Worm (Caenorhabditis elegans) whole organism, L3 larva: ENCODE data around the gene F16G10.11.

Source experiments
- ama-1 ChIP-seq: fragments of 150-350 bp; optimal IDR thresholded peaks from 2 replicates; lab custom pipeline; 2018
- egl-27 ChIP-seq: sonication (generic microtip); optimal IDR thresholded peaks from 4 replicates; lab custom pipeline; 2017; ENCODE audit warnings: missing biosample characterization, missing genetic modification reagents, missing genetic modification characterization
- elt-2 ChIP-seq: sonication (generic microtip); optimal IDR thresholded peaks from 2 replicates; lab custom pipeline; 2016; ENCODE audit warnings: missing genetic modification reagents, mild to moderate bottlenecking, missing genetic modification characterization, missing compliant biosample characterization
- fkh-10 ChIP-seq: sonication (generic microtip); optimal IDR thresholded peaks from 2 replicates; lab custom pipeline; 2017; ENCODE audit warnings: missing biosample characterization, missing genetic modification reagents, missing genetic modification characterization
- fos-1 ChIP-seq: fragments of 150-350 bp; optimal IDR thresholded peaks from 2 replicates; lab custom pipeline; 2014; ENCODE audit warnings: missing biosample characterization, missing genetic modification characterization
- nhr-76 ChIP-seq: fragments of 150-350 bp; sonication (generic microtip); optimal IDR thresholded peaks from 5 replicates; lab custom pipeline; 2014; ENCODE audit warnings: missing biosample characterization, missing genetic modification characterization
- pha-4 ChIP-seq: fragments of 150-350 bp; optimal IDR thresholded peaks from 2 replicates; lab custom pipeline; 2014; ENCODE audit warnings: missing biosample characterization, missing genetic modification reagents, missing genetic modification characterization
- pqm-1 ChIP-seq: fragments of 150-350 bp; optimal IDR thresholded peaks from 2 replicates; lab custom pipeline; 2017; ENCODE audit warnings: missing biosample characterization, missing genetic modification characterization, inconsistent platforms
- snpc-4 ChIP-seq: fragments of 150-350 bp; optimal IDR thresholded peaks from 2 replicates; lab custom pipeline; 2014; ENCODE audit warnings: missing biosample characterization, missing genetic modification characterization
- tbx-2 ChIP-seq: sonication (generic microtip); optimal IDR thresholded peaks from 2 replicates; lab custom pipeline; 2016; ENCODE audit warnings: mild to moderate bottlenecking, missing genetic modification characterization, missing compliant biosample characterization
- ztf-11 ChIP-seq: fragments of 150-350 bp; optimal IDR thresholded peaks from 2 replicates; lab custom pipeline; 2014; ENCODE audit warnings: missing biosample characterization, missing genetic modification characterization
- ztf-4 ChIP-seq: fragments of 150-350 bp; optimal IDR thresholded peaks from 2 replicates; lab custom pipeline; 2014; ENCODE audit warnings: missing biosample characterization, missing genetic modification characterization

DNA sequence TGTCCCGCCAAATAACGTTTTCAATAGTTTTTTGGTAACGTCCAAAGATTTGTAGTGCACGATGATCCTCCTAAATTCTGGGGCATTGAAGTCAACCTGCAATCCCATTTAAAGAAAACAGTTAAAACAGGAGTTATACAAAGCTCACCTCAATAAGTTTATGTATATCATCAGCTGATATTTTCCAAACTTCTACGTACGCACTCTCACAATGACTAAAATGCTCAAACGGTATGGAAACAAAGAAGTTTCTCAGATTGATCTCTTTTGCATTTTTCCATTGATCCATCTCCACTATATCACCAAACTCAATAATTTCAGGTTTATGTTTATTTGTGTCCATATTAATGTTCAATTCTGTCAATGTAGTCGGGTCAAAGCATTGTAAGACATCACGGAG is 17.8 kb upstream of the F16G10.11 start:
- TF ChIP-seq nhr-76 (no peak), fos-1 (tag; lab: Kevin White, UChicago) (no peak), ztf-4 (tag; lab: Kevin White, UChicago) (no peak), ama-1 (lab: Kevin White, UChicago) (no peak), pha-4 (tag; lab: Kevin White, UChicago) (no peak), pqm-1 (no peak), tbx-2 (tag; lab: Kevin White, UChicago) (no peak), ztf-11 (no peak), elt-2 (no peak), snpc-4 (tag; lab: Kevin White, UChicago) (no peak), egl-27 (no peak), fkh-10 (GFP tag; lab: Kevin White, UChicago) (no peak)
